Fruit fly (Drosophila melanogaster) whole organism, embryonic: Measurements from ENCODE around the gene CG32590.

ENCODE experiments used
- CG10321 ChIP-seq: fragments of 200-800 bp; sonication (Bioruptor generic); IDR thresholded peaks from 2 replicates; pipeline ENCODE4 v1.3.6; 2022; ENCODE audit warnings: missing biosample characterization, missing genetic modification characterization
- CG11456 ChIP-seq: fragments of 200-800 bp; sonication (Bioruptor generic); IDR thresholded peaks from 3 replicates; pipeline ENCODE4 v1.3.6; 2022; ENCODE audit warnings: missing biosample characterization, missing genetic modification characterization
- CG11696 ChIP-seq: fragments of 200-800 bp; sonication (Bioruptor generic); IDR thresholded peaks from 2 replicates; pipeline ENCODE4 v1.3.6; 2022; ENCODE audit warnings: missing biosample characterization, missing genetic modification characterization
- CG12236 ChIP-seq: fragments of 200-800 bp; sonication (Bioruptor generic); optimal IDR thresholded peaks from 2 replicates; lab custom pipeline; 2016; ENCODE audit warnings: missing biosample characterization, missing genetic modification characterization
- CG12942 ChIP-seq: fragments of 200-800 bp; sonication (Bioruptor generic); optimal IDR thresholded peaks from 3 replicates; lab custom pipeline; 2016; ENCODE audit warnings: missing biosample characterization, missing genetic modification characterization
- CG13894 ChIP-seq: fragments of 200-800 bp; sonication (Bioruptor generic); optimal IDR thresholded peaks from 3 replicates; lab custom pipeline; 2018; ENCODE audit warnings: missing biosample characterization, mild to moderate bottlenecking, missing genetic modification characterization, moderate library complexity
- CG14441 ChIP-seq: fragments of 200-800 bp; sonication (Bioruptor generic); IDR thresholded peaks from 2 replicates; pipeline ENCODE4 v1.3.6; 2022; ENCODE audit warnings: missing biosample characterization, missing genetic modification characterization
- CG15514 ChIP-seq: fragments of 200-800 bp; sonication (Bioruptor generic); optimal IDR thresholded peaks from 3 replicates; lab custom pipeline; 2017; ENCODE audit warnings: missing biosample characterization, missing genetic modification characterization, mild to moderate bottlenecking, moderate library complexity, missing genetic modification reagents
- CG15601 ChIP-seq: fragments of 200-800 bp; sonication (Bioruptor generic); optimal IDR thresholded peaks from 3 replicates; lab custom pipeline; 2019; ENCODE audit warnings: missing biosample characterization, mild to moderate bottlenecking, missing genetic modification characterization, moderate library complexity
- CG16863 ChIP-seq: fragments of 200-800 bp; sonication (Bioruptor generic); optimal IDR thresholded peaks from 3 replicates; lab custom pipeline; 2016; ENCODE audit warnings: missing biosample characterization, missing genetic modification characterization
- CG17829 ChIP-seq: fragments of 200-800 bp; optimal IDR thresholded peaks from 2 replicates; lab custom pipeline; 2019; ENCODE audit warnings: missing biosample characterization, mild to moderate bottlenecking, missing genetic modification characterization, moderate library complexity
- CG18476 ChIP-seq: fragments of 200-800 bp; sonication (Bioruptor generic); optimal IDR thresholded peaks from 2 replicates; lab custom pipeline; 2016; ENCODE audit warnings: missing biosample characterization, mild to moderate bottlenecking, missing genetic modification characterization
- CG2120 ChIP-seq: fragments of 200-800 bp; sonication (Bioruptor generic); optimal IDR thresholded peaks from 3 replicates; lab custom pipeline; 2016; ENCODE audit warnings: missing biosample characterization, missing genetic modification characterization
- CG2712 ChIP-seq: fragments of 200-800 bp; optimal IDR thresholded peaks from 3 replicates; lab custom pipeline; 2019; ENCODE audit warnings: missing biosample characterization, mild to moderate bottlenecking, missing genetic modification characterization, moderate library complexity
- CG3065 ChIP-seq: fragments of 200-800 bp; sonication (Bioruptor generic); optimal IDR thresholded peaks from 2 replicates; lab custom pipeline; 2016; ENCODE audit warnings: missing biosample characterization, missing genetic modification characterization
- CG32532 ChIP-seq: fragments of 200-800 bp; sonication (Bioruptor generic); IDR thresholded peaks from 2 replicates; pipeline ENCODE4 v1.3.6; 2022; ENCODE audit warnings: missing biosample characterization, missing genetic modification characterization
- CG43689 ChIP-seq: fragments of 200-800 bp; sonication (Bioruptor generic); IDR thresholded peaks from 2 replicates; pipeline ENCODE4 v1.3.6; 2022; ENCODE audit warnings: missing biosample characterization, missing genetic modification characterization
- CG6175 ChIP-seq: fragments of 200-800 bp; sonication (Bioruptor generic); IDR thresholded peaks from 3 replicates; pipeline ENCODE4 v1.3.6; 2022; ENCODE audit warnings: missing biosample characterization, missing genetic modification characterization
- CG6765 ChIP-seq: fragments of 200-800 bp; sonication (Bioruptor generic); optimal IDR thresholded peaks from 3 replicates; lab custom pipeline; 2017; ENCODE audit warnings: missing biosample characterization, mild to moderate bottlenecking, missing genetic modification characterization
- CG7745 ChIP-seq: fragments of 200-800 bp; sonication (Bioruptor generic); optimal IDR thresholded peaks from 2 replicates; lab custom pipeline; 2018; ENCODE audit warnings: missing biosample characterization, mild to moderate bottlenecking, missing genetic modification characterization, moderate library complexity
- CG8944 ChIP-seq: fragments of 200-800 bp; sonication (Bioruptor generic); optimal IDR thresholded peaks from 3 replicates; lab custom pipeline; 2016; ENCODE audit warnings: missing biosample characterization, missing genetic modification characterization
- CG9727 ChIP-seq: fragments of 200-800 bp; sonication (Bioruptor generic); optimal IDR thresholded peaks from 3 replicates; lab custom pipeline; 2017; ENCODE audit warnings: missing biosample characterization, mild to moderate bottlenecking, missing genetic modification characterization
- CG9932 ChIP-seq: fragments of 200-800 bp; sonication (Bioruptor generic); IDR thresholded peaks from 2 replicates; pipeline ENCODE4 v1.3.6; 2022; ENCODE audit warnings: missing biosample characterization, missing genetic modification characterization
- Chrac-16 ChIP-seq: fragments of 200-800 bp; sonication (Bioruptor generic); optimal IDR thresholded peaks from 3 replicates; lab custom pipeline; 2016; ENCODE audit warnings: missing biosample characterization, missing genetic modification characterization
- Doc3 ChIP-seq: fragments of 200-800 bp; sonication (Bioruptor generic); IDR thresholded peaks from 3 replicates; pipeline ENCODE4 v1.3.6; 2022; ENCODE audit warnings: missing biosample characterization, missing genetic modification characterization; ENCODE audit not compliant: partially characterized antibody
- Jarid2 ChIP-seq: fragments of 200-800 bp; sonication (Bioruptor generic); optimal IDR thresholded peaks from 3 replicates; lab custom pipeline; 2017; ENCODE audit warnings: mild to moderate bottlenecking, missing biosample characterization, missing genetic modification reagents, missing genetic modification characterization
- Kr ChIP-seq: fragments of 200-800 bp; sonication (Bioruptor generic); optimal IDR thresholded peaks from 2 replicates; lab custom pipeline; 2017; ENCODE audit warnings: missing biosample characterization, mild to moderate bottlenecking, missing genetic modification characterization
- Nf-YA ChIP-seq: fragments of 200-800 bp; sonication (Bioruptor generic); IDR thresholded peaks from 2 replicates; pipeline ENCODE4 v1.3.6; 2022; ENCODE audit warnings: missing biosample characterization, missing genetic modification characterization
- PHDP ChIP-seq: fragments of 200-800 bp; sonication (Bioruptor generic); optimal IDR thresholded peaks from 3 replicates; lab custom pipeline; 2018; ENCODE audit warnings: missing biosample characterization, mild to moderate bottlenecking, missing genetic modification characterization, moderate library complexity
- Pdp1 ChIP-seq, 2 experiments: fragments of 200-800 bp; sonication (Bioruptor generic); optimal IDR thresholded peaks; 3 replicates each; lab custom pipeline; 2016; ENCODE audit warnings: missing biosample characterization in 2 of 2, missing genetic modification characterization in 2 of 2, mild to moderate bottlenecking in 1 of 2, moderate library complexity in 1 of 2
- Rx ChIP-seq: fragments of 200-800 bp; sonication (Bioruptor generic); IDR thresholded peaks from 2 replicates; pipeline ENCODE4 v1.3.6; 2022; ENCODE audit warnings: missing biosample characterization, missing genetic modification characterization
- Sin3A ChIP-seq: fragments of >200 bp; optimal IDR thresholded peaks from 2 replicates; lab custom pipeline; 2018
- Sox102F ChIP-seq: fragments of 200-800 bp; sonication (Bioruptor generic); optimal IDR thresholded peaks from 2 replicates; lab custom pipeline; 2018; ENCODE audit warnings: missing biosample characterization, mild to moderate bottlenecking, missing genetic modification characterization, moderate library complexity
- Ssrp ChIP-seq: fragments of 200-800 bp; sonication (Bioruptor generic); optimal IDR thresholded peaks from 2 replicates; lab custom pipeline; 2018; ENCODE audit warnings: missing biosample characterization, mild to moderate bottlenecking, missing genetic modification characterization, moderate library complexity
- bbx ChIP-seq: fragments of 200-800 bp; sonication (Bioruptor generic); IDR thresholded peaks from 2 replicates; pipeline ENCODE4 v1.3.6; 2022; ENCODE audit warnings: missing biosample characterization, missing genetic modification characterization; ENCODE audit not compliant: partially characterized antibody
- bcd ChIP-seq: fragments of 200-800 bp; sonication (Bioruptor generic); optimal IDR thresholded peaks from 2 replicates; lab custom pipeline; 2017; ENCODE audit warnings: missing biosample characterization, mild to moderate bottlenecking, missing genetic modification characterization
- bowl ChIP-seq: fragments of 200-800 bp; sonication (Bioruptor generic); IDR thresholded peaks from 2 replicates; pipeline ENCODE4 v1.3.6; 2022; ENCODE audit warnings: missing biosample characterization, missing genetic modification characterization
- ci ChIP-seq: fragments of 200-800 bp; sonication (Bioruptor generic); IDR thresholded peaks from 3 replicates; pipeline ENCODE4 v1.3.6; 2022; ENCODE audit warnings: missing biosample characterization, missing genetic modification characterization
- crol ChIP-seq: fragments of 200-800 bp; sonication (Bioruptor generic); IDR thresholded peaks from 2 replicates; pipeline ENCODE4 v1.3.6; 2022; ENCODE audit warnings: missing biosample characterization, missing genetic modification characterization
- en ChIP-seq: fragments of 200-800 bp; sonication (Bioruptor generic); optimal IDR thresholded peaks from 2 replicates; lab custom pipeline; 2016; ENCODE audit warnings: missing biosample characterization, missing genetic modification characterization
- esg ChIP-seq: fragments of 200-800 bp; sonication (Bioruptor generic); conservative IDR thresholded peaks from 2 replicates; pipeline ENCODE4 v1.3.6; 2022; ENCODE audit warnings: missing biosample characterization, missing genetic modification characterization
- jing ChIP-seq: fragments of 200-800 bp; sonication (Bioruptor generic); optimal IDR thresholded peaks from 2 replicates; lab custom pipeline; 2018; ENCODE audit warnings: missing biosample characterization, mild to moderate bottlenecking, missing genetic modification characterization
- pb ChIP-seq: fragments of 200-800 bp; sonication (Bioruptor generic); optimal IDR thresholded peaks from 3 replicates; lab custom pipeline; 2016; ENCODE audit warnings: missing biosample characterization, missing genetic modification characterization
- pros ChIP-seq: fragments of 200-800 bp; sonication (Bioruptor generic); optimal IDR thresholded peaks from 3 replicates; lab custom pipeline; 2019; ENCODE audit warnings: missing biosample characterization, mild to moderate bottlenecking, missing genetic modification characterization, moderate library complexity
- ranshi ChIP-seq: fragments of 200-800 bp; sonication (Bioruptor generic); IDR thresholded peaks from 2 replicates; pipeline ENCODE4 v1.3.6; 2022; ENCODE audit warnings: missing biosample characterization, missing genetic modification characterization
- repo ChIP-seq: fragments of 200-800 bp; sonication (Bioruptor generic); optimal IDR thresholded peaks from 2 replicates; lab custom pipeline; 2016; ENCODE audit warnings: missing biosample characterization, missing genetic modification characterization
- sna ChIP-seq: fragments of 200-800 bp; sonication (Bioruptor generic); IDR thresholded peaks from 2 replicates; pipeline ENCODE4 v1.3.6; 2022; ENCODE audit warnings: missing biosample characterization, missing genetic modification characterization; ENCODE audit not compliant: partially characterized antibody
- toy ChIP-seq: fragments of 200-800 bp; sonication (Bioruptor generic); IDR thresholded peaks from 2 replicates; pipeline ENCODE4 v1.3.6; 2022; ENCODE audit warnings: missing biosample characterization, missing genetic modification characterization
- twi ChIP-seq: fragments of 200-800 bp; optimal IDR thresholded peaks from 2 replicates; lab custom pipeline; 2019; ENCODE audit warnings: missing biosample characterization, mild to moderate bottlenecking, missing genetic modification characterization, moderate library complexity
- vnd ChIP-seq: fragments of 200-800 bp; sonication (Bioruptor generic); IDR thresholded peaks from 3 replicates; pipeline ENCODE4 v1.3.6; 2022; ENCODE audit warnings: missing biosample characterization, missing genetic modification characterization; ENCODE audit not compliant: partially characterized antibody
- wor ChIP-seq: fragments of 200-800 bp; sonication (Bioruptor generic); IDR thresholded peaks from 2 replicates; pipeline ENCODE4 v1.3.6; 2022; ENCODE audit warnings: missing biosample characterization, missing genetic modification characterization

CG32590 gene

dm6 chrX:14882536-14883118, 43.7 kb upstream of the CG32590 start, which contains the start of the genes CG45064 and CG45065 (continued):
- peak; percentile 64 for TF ChIP-seq CG9727
- TF ChIP-seq CG11696 (GFP tag; lab: Robert Waterston, UW), result peak; percentile 61; the same call in 1 of the 2 replicates
- TF ChIP-seq pb, result peak; percentile 80
- peak; percentile 23 for TF ChIP-seq CG6765
- peak; percentile 77 for TF ChIP-seq ranshi (GFP tag; lab: Robert Waterston, UW)
- no peak for TF ChIP-seq CG11456 (GFP tag; lab: Robert Waterston, UW)
- TF ChIP-seq esg (GFP tag; lab: Robert Waterston, UW), result peak; percentile 84
- TF ChIP-seq CG7745 (tag; lab: Kevin White, UChicago), result no peak
- peak; percentile 79 for TF ChIP-seq CG2120 (GFP tag; lab: Kevin White, UChicago)
- TF ChIP-seq CG32532 (GFP tag; lab: Robert Waterston, UW), result peak; percentile 56
- TF ChIP-seq PHDP (tag; lab: Kevin White, UChicago), result peak; percentile 84
- no peak for TF ChIP-seq CG13894
- no peak for TF ChIP-seq CG10321 (GFP tag; lab: Robert Waterston, UW)
- peak; percentile 61 for TF ChIP-seq twi (tag; lab: Kevin White, UChicago)
- no peak for TF ChIP-seq toy (GFP tag; lab: Robert Waterston, UW)
- TF ChIP-seq CG14441 (GFP tag; lab: Robert Waterston, UW), result peak; percentile 72
- TF ChIP-seq Rx (GFP tag; lab: Robert Waterston, UW), result peak; percentile 88
- TF ChIP-seq Kr, result no peak
- peak; percentile 86 for TF ChIP-seq wor (GFP tag; lab: Robert Waterston, UW)
- no peak for TF ChIP-seq CG43689 (GFP tag; lab: Robert Waterston, UW)
- peak; percentile 89 for TF ChIP-seq CG15601 (tag; lab: Kevin White, UChicago)
- peak; percentile 72 to 73 for TF ChIP-seq Pdp1 (GFP tag; optimal IDR thresholded peaks at IDR 0.05; lab: Kevin White, UChicago)
- TF ChIP-seq CG15514 (GFP tag; lab: Kevin White, UChicago), result peak; percentile 35
- TF ChIP-seq Chrac-16 (GFP tag; lab: Kevin White, UChicago), result peak; percentile 64
- TF ChIP-seq bcd, result peak; percentile 81
- TF ChIP-seq CG12942 (GFP tag; lab: Kevin White, UChicago), result peak; percentile 59
- TF ChIP-seq CG8944 (GFP tag; lab: Kevin White, UChicago), result peak; percentile 73
- TF ChIP-seq vnd (GFP tag; lab: Robert Waterston, UW), result no peak
- peak; percentile 86 for TF ChIP-seq CG17829 (tag; lab: Kevin White, UChicago)
- peak; percentile 78 for TF ChIP-seq CG16863 (GFP tag; lab: Kevin White, UChicago)
- TF ChIP-seq Sox102F (GFP tag; lab: Kevin White, UChicago), result peak; percentile 95
- peak; percentile 81 for TF ChIP-seq Nf-YA (GFP tag; lab: Robert Waterston, UW)
- TF ChIP-seq repo (GFP tag; lab: Kevin White, UChicago), result peak; percentile 62
- TF ChIP-seq Jarid2, result peak; percentile 46
- TF ChIP-seq CG18476 (GFP tag; lab: Kevin White, UChicago), result peak; percentile 67
- TF ChIP-seq bbx, result no peak
- no peak for TF ChIP-seq CG6175 (GFP tag; lab: Robert Waterston, UW)
- TF ChIP-seq jing, result peak; percentile 82
- TF ChIP-seq crol (GFP tag; lab: Robert Waterston, UW), result no peak
- peak; percentile 56 for TF ChIP-seq en (GFP tag; lab: Kevin White, UChicago)
- TF ChIP-seq CG2712 (tag; lab: Kevin White, UChicago), result peak; percentile 89
- TF ChIP-seq bowl, result peak; percentile 51; the same call in 1 of the 2 replicates
- TF ChIP-seq Doc3, result no peak
- peak; percentile 68 for TF ChIP-seq CG12236
- peak; percentile 84 for TF ChIP-seq Ssrp (tag; lab: Kevin White, UChicago)
- TF ChIP-seq CG3065, result no peak
- TF ChIP-seq ci (GFP tag; lab: Robert Waterston, UW), result peak; percentile 97
- TF ChIP-seq CG9932 (GFP tag; lab: Robert Waterston, UW), result peak; percentile 70
- no peak for TF ChIP-seq sna (GFP tag; lab: Robert Waterston, UW)
- TF ChIP-seq pros (GFP tag; lab: Kevin White, UChicago), result no peak
- TF ChIP-seq Sin3A (lab: Kevin White, UChicago), result no peak
